Worm (Caenorhabditis elegans): ENCODE results near the gene lmd-3.

lmd-3 gene

DNA sequence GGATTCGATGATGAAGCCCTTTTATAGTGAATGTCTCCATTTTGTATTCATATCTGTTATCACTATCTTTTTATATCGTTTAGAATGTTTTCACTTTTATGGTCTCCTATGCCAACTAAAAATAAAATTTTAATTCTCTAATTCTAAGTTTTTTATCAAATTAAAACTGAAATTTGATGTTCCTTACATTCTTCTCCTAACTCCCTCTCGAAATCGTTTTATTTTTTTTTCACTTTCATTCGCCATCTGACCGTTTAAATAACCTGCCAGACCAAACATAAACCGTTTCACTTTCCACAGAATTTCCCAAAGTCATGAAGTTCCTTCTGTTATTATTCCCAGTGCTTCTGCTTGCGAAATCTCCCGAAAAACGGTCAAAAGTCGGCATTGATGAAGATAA lies 65.4 kb downstream of the lmd-3 start, which contains the start of gene F52E1.5:
TSS of gene F52E1.5 (plus strand) at position 301 of the 400 bp plus-strand sequence.
- no peak for TF ChIP-seq dao-5 (tag; optimal IDR thresholded peaks at IDR 0.05)
- TF ChIP-seq him-1 (tag; optimal IDR thresholded peaks at IDR 0.05): no peak
- TF ChIP-seq W03F9.2 (tag; optimal IDR thresholded peaks at IDR 0.05): no peak

DNA sequence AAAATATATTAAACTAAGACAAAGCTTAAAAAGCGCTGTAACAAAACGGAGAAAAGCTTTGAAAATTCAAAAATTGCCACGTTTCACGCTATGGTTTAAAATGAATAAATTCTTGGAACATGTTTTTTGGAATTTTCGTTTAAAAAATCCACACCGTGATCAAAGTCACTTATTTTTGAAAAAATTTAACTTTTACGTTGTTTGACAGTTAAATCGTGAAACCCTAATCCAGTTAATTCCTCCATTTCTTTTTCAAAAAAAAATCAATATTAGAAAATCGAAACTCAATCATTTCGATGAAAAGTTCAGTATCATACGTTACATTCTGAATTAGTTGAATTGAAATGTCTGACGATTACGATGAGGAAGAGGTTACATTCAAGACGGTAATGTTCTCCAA lies 68.8 kb downstream of the lmd-3 start, which contains the start of gene F38E1.3:
TSS of gene F38E1.3 (plus strand) at position 301 of the 400 bp plus-strand sequence.
- TF ChIP-seq dao-5 (tag; optimal IDR thresholded peaks at IDR 0.05): no peak
- TF ChIP-seq W03F9.2 (tag; optimal IDR thresholded peaks at IDR 0.05): no peak

DNA sequence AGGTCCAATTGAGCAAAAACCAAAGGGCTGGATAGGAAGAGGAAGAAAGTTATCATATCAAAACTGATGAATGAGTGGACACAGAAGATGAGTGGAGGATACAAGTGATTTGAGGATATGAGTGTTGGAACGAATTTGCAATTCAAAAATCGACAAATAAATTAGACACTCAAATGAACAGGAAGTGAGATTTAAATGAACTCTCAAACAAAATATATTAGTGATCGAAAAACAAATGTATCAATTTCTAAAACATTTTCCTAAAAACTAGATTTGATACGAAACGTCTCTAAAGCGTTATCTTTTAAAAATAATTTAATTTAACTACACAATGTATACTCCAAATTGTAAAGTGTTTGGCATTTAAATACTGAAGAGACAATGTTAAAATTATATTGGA lies 69.2 kb downstream of the lmd-3 start, which contains the start of gene F38E1.10:
TSS of gene F38E1.10 (minus strand) at position 101 of the 400 bp plus-strand sequence.
- TF ChIP-seq him-1 (tag; optimal IDR thresholded peaks at IDR 0.05) (no peak), dao-5 (tag; optimal IDR thresholded peaks at IDR 0.05) (no peak), W03F9.2 (tag; optimal IDR thresholded peaks at IDR 0.05) (no peak)

DNA sequence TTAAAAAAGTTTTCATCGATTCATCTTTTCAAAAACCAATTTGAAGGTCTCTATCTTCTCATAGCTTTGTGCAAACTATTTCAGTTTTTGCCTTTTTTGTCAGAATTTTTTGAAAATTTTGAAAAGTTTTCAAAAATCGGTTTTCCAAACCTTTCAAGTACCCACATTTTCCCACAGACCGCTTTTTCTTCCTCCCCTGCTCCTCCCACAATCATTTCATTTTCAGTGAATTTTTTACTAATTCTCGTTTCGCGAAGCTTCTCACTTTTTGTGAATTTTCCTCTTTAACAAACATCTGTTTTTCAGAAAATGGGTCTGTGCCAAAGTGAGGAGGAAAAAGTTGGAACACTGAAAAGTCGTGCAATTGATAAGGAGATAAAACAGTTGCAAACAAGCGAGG lies 73.9 kb downstream of the lmd-3 start, which contains the start of gene gpa-2:
TSS of gene gpa-2 (plus strand) at position 301 of the 400 bp plus-strand sequence.
- TF ChIP-seq W03F9.2 (tag; optimal IDR thresholded peaks at IDR 0.05): no peak
- no peak for TF ChIP-seq him-1 (tag; optimal IDR thresholded peaks at IDR 0.05)
- TF ChIP-seq dao-5 (tag; optimal IDR thresholded peaks at IDR 0.05): no peak
